Worm (Caenorhabditis elegans) whole organism, early embryonic: Measurements from ENCODE around the gene K12H6.4.

Source experiments
- F13C5.2 ChIP-seq: sonication (generic microtip); optimal IDR thresholded peaks from 2 replicates; lab custom pipeline; 2017; ENCODE audit warnings: mild to moderate bottlenecking, missing genetic modification characterization, inconsistent platforms, missing compliant biosample characterization
- aly-1 ChIP-seq: sonication (generic microtip); optimal IDR thresholded peaks from 2 replicates; lab custom pipeline; 2016; ENCODE audit warnings: missing genetic modification characterization, missing compliant biosample characterization
- ama-1 ChIP-seq: fragments of 150-350 bp; optimal IDR thresholded peaks from 2 replicates; lab custom pipeline; 2014
- ceh-36 ChIP-seq: sonication (generic microtip); optimal IDR thresholded peaks from 2 replicates; lab custom pipeline; 2016; ENCODE audit warnings: missing genetic modification characterization, inconsistent platforms, missing compliant biosample characterization
- ets-7 ChIP-seq: sonication (generic microtip); optimal IDR thresholded peaks from 2 replicates; lab custom pipeline; 2016; ENCODE audit warnings: missing genotype, missing genetic modification characterization, missing compliant biosample characterization
- flt-1 ChIP-seq: fragments of 200-800 bp; sonication (Bioruptor generic); IDR thresholded peaks from 2 replicates; pipeline ENCODE4 v1.3.6; 2022; ENCODE audit warnings: missing genetic modification characterization, missing compliant biosample characterization
- hmg-4 ChIP-seq: fragments of 200-800 bp; sonication (Bioruptor generic); optimal IDR thresholded peaks from 2 replicates; lab custom pipeline; 2018; ENCODE audit warnings: mild to moderate bottlenecking, missing genetic modification characterization, missing compliant biosample characterization
- hnd-1 ChIP-seq: sonication (generic microtip); optimal IDR thresholded peaks from 2 replicates; lab custom pipeline; 2016; ENCODE audit warnings: missing genetic modification characterization, missing compliant biosample characterization
- pes-1 ChIP-seq: fragments of 200-800 bp; sonication (Bioruptor generic); IDR thresholded peaks from 2 replicates; pipeline ENCODE4 v1.3.6; 2022; ENCODE audit warnings: missing genetic modification reagents, missing genetic modification characterization, missing compliant biosample characterization
- sea-1 ChIP-seq: fragments of 200-800 bp; sonication (Bioruptor generic); conservative IDR thresholded peaks from 2 replicates; pipeline ENCODE4 v1.3.6; 2022; ENCODE audit warnings: missing genetic modification characterization, missing compliant biosample characterization
- tbx-11 ChIP-seq: fragments of 200-800 bp; sonication (Bioruptor generic); IDR thresholded peaks from 2 replicates; pipeline ENCODE4 v1.3.6; 2022; ENCODE audit warnings: missing genetic modification characterization, missing compliant biosample characterization
- tbx-37 ChIP-seq: fragments of 200-800 bp; sonication (Bioruptor generic); conservative IDR thresholded peaks from 2 replicates; pipeline ENCODE4 v1.3.6; 2022; ENCODE audit warnings: missing genetic modification reagents, missing genetic modification characterization, missing compliant biosample characterization

DNA sequence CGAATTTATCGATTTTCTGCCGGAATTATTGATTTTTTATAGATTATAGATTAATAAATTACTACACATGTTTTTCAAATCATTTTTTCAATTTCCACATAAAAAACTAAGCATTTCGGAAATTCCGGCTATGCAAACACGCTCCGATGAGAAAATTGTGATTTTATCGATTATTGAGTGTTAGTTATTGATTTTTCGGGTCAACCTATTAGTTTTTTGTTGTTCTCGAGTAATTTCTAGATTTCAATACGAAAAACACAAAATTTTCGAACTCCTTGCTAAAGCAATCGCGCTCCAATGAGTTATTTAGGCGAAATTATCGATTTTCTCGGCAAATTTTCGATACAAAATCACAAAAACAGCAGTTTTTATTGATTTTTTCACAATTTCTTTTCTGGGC is 28.7 kb downstream of the K12H6.4 start:
- TF ChIP-seq hnd-1 (tag; lab: Kevin White, UChicago) (no peak), aly-1 (tag; lab: Kevin White, UChicago) (no peak), tbx-11 (GFP tag; lab: Robert Waterston, UW) (no peak), flt-1 (GFP tag; lab: Robert Waterston, UW) (no peak), ama-1 (lab: Kevin White, UChicago) (no peak), hmg-4 (GFP tag; lab: Kevin White, UChicago) (no peak), ceh-36 (tag; lab: Kevin White, UChicago) (no peak), pes-1 (no peak), ets-7 (tag; lab: Kevin White, UChicago) (no peak), F13C5.2 (no peak), sea-1 (GFP tag; lab: Robert Waterston, UW) (no peak), tbx-37 (no peak)
